Worm (Caenorhabditis elegans): ENCODE data around the gene F20C5.5.
A peak's percentile ranks its signal among the peaks of the same experiment; 100 is the strongest.

- no peak for TF ChIP-seq ztf-11 (tag; optimal IDR thresholded peaks at IDR 0.05)
- TF ChIP-seq nhr-23 (tag; optimal IDR thresholded peaks at IDR 0.05), result no peak
- no peak for TF ChIP-seq tbx-2 (tag; optimal IDR thresholded peaks at IDR 0.05)
- TF ChIP-seq unc-62 (GFP tag; optimal IDR thresholded peaks at IDR 0.05), result no peak
- peak; percentile 66 for TF ChIP-seq nfya-1 (tag; optimal IDR thresholded peaks at IDR 0.05; ENCODE audit: insufficient read depth)
- TF ChIP-seq fkh-10 (GFP tag; optimal IDR thresholded peaks at IDR 0.05), result peak; percentile 68
- no peak for TF ChIP-seq ama-1 (optimal IDR thresholded peaks at IDR 0.05)
- no peak for TF ChIP-seq ztf-4 (tag; optimal IDR thresholded peaks at IDR 0.05)
- TF ChIP-seq ceh-82 (tag; optimal IDR thresholded peaks at IDR 0.05), result no peak
- TF ChIP-seq lin-39 (tag; optimal IDR thresholded peaks at IDR 0.05), result peak; percentile 64
Measured at ce11 chrIV:8796246-8796645, 26.8 kb upstream of the F20C5.5 start.

Measured in whole organism, L3 larva.